Fruit fly (Drosophila melanogaster): ENCODE measurements around the gene Tspo.
A peak's percentile ranks its signal among the peaks of the same experiment; 100 is the strongest.

Gene Tspo

dm6 chr2L:563769-564550 lies 4.5 kb downstream of the Tspo start, which contains the start of the genes uncNacbeta and CG2794 (continued):
- peak; percentile 70 for TF ChIP-seq CG1603 (tag; optimal IDR thresholded peaks at IDR 0.05)
- TF ChIP-seq CG16813 (GFP tag; IDR thresholded peaks at IDR 0.05; ENCODE audit: partially characterized antibody), result peak; percentile 67
- TF ChIP-seq trem (tag; optimal IDR thresholded peaks at IDR 0.05), result peak; percentile 39
- no peak for TF ChIP-seq kay (GFP tag; optimal IDR thresholded peaks at IDR 0.05)
- no peak for TF ChIP-seq Bteb2 (GFP tag; optimal IDR thresholded peaks at IDR 0.05)
- peak; percentile 3 for TF ChIP-seq phol (tag; optimal IDR thresholded peaks at IDR 0.05)
- TF ChIP-seq Scr (GFP tag; IDR thresholded peaks at IDR 0.05; ENCODE audit: partially characterized antibody), result peak; percentile 60
- peak; percentile 73 for TF ChIP-seq Opbp (GFP tag; IDR thresholded peaks at IDR 0.05; ENCODE audit: partially characterized antibody)
- peak; percentile 79 for TF ChIP-seq CG7963 (GFP tag; IDR thresholded peaks at IDR 0.05; ENCODE audit: partially characterized antibody)
- TF ChIP-seq CG2712 (tag; optimal IDR thresholded peaks at IDR 0.05), result no peak
- peak; percentile 27 for TF ChIP-seq CHES-1-like (GFP tag; optimal IDR thresholded peaks at IDR 0.05)
- no peak for TF ChIP-seq fd96Cb (tag; optimal IDR thresholded peaks at IDR 0.05)
- TF ChIP-seq CG9797 (GFP tag; optimal IDR thresholded peaks at IDR 0.05), result peak; percentile 10
- TF ChIP-seq CG6683 (GFP tag; optimal IDR thresholded peaks at IDR 0.05), result no peak
- peak; percentile 66 for TF ChIP-seq CG14860 (GFP tag; IDR thresholded peaks at IDR 0.05; ENCODE audit: partially characterized antibody)
- peak; percentile 47; the same call in 1 of the 3 replicates for TF ChIP-seq knrl (GFP tag; IDR thresholded peaks at IDR 0.05; ENCODE audit: partially characterized antibody)
- peak; percentile 94 for TF ChIP-seq Dp (GFP tag; optimal IDR thresholded peaks at IDR 0.05)
- TF ChIP-seq nmo (GFP tag; optimal IDR thresholded peaks at IDR 0.05), result peak; percentile 26
- no peak for TF ChIP-seq CG13775 (GFP tag; optimal IDR thresholded peaks at IDR 0.05)
- peak; percentile 71; the same call in 2 of the 4 replicates for TF ChIP-seq chinmo (GFP tag; IDR thresholded peaks at IDR 0.05; ENCODE audit: partially characterized antibody)
- peak; percentile 48; the same call in 1 of the 3 replicates for TF ChIP-seq CG34422 (GFP tag; IDR thresholded peaks at IDR 0.05)
- peak; percentile 42; the same call in 1 of the 2 replicates for TF ChIP-seq inv (GFP tag; IDR thresholded peaks at IDR 0.05; ENCODE audit: partially characterized antibody)
- no peak for TF ChIP-seq CG15601 (tag; optimal IDR thresholded peaks at IDR 0.05)
- peak; percentile 57 for TF ChIP-seq HmgD (GFP tag; optimal IDR thresholded peaks at IDR 0.05)
- TF ChIP-seq nom (GFP tag; optimal IDR thresholded peaks at IDR 0.05), result no peak
- TF ChIP-seq HLH4C (GFP tag; IDR thresholded peaks at IDR 0.05; ENCODE audit: partially characterized antibody), result peak; percentile 83
- 0 out of 2 replicates have a peak, but pooled peaks have one; percentile 21 for TF ChIP-seq CG31224 (GFP tag; IDR thresholded peaks at IDR 0.05)
- no peak for TF ChIP-seq Hmr (GFP tag; optimal IDR thresholded peaks at IDR 0.05)
- no peak for TF ChIP-seq CG32767 (GFP tag; IDR thresholded peaks at IDR 0.05)
- peak; percentile 88 for TF ChIP-seq Med (GFP tag)
- TF ChIP-seq CG33557 (GFP tag; optimal IDR thresholded peaks at IDR 0.05), result no peak
- TF ChIP-seq CG14441 (GFP tag; IDR thresholded peaks at IDR 0.05), result no peak
- peak in 1 of 2 experiments; percentile 61 for TF ChIP-seq crp (GFP tag; optimal IDR thresholded peaks at IDR 0.05)
- peak; percentile 10 for TF ChIP-seq CG4617 (GFP tag; optimal IDR thresholded peaks at IDR 0.05; ENCODE audit: borderline replicate concordance)
- peak; percentile 83 for TF ChIP-seq tna (GFP tag; IDR thresholded peaks at IDR 0.05; ENCODE audit: partially characterized antibody)
- peak; percentile 22 for TF ChIP-seq gfzf (GFP tag; optimal IDR thresholded peaks at IDR 0.05)
- no peak for TF ChIP-seq usp (GFP tag; optimal IDR thresholded peaks at IDR 0.05)
- no peak for TF ChIP-seq seq (GFP tag; IDR thresholded peaks at IDR 0.05)
- TF ChIP-seq Taf1 (GFP tag; IDR thresholded peaks at IDR 0.05), result 0 out of 2 replicates have a peak, but pooled peaks have one; percentile 16
- 0 out of 3 replicates have a peak, but pooled peaks have one; percentile 22 for TF ChIP-seq mld (GFP tag; IDR thresholded peaks at IDR 0.05; ENCODE audit: partially characterized antibody)
- no peak for TF ChIP-seq pb (GFP tag; optimal IDR thresholded peaks at IDR 0.05)
- peak; percentile 16 for TF ChIP-seq CG17829 (tag; optimal IDR thresholded peaks at IDR 0.05)
- peak; percentile 66 for TF ChIP-seq BEAF-32 (GFP tag; optimal IDR thresholded peaks at IDR 0.05)
- TF ChIP-seq MESR4 (GFP tag; optimal IDR thresholded peaks at IDR 0.05), result peak; percentile 59
- no peak for TF ChIP-seq CG43689 (GFP tag; IDR thresholded peaks at IDR 0.05)
- no peak for TF ChIP-seq CG14050 (GFP tag; IDR thresholded peaks at IDR 0.05)
